Fruit fly (Drosophila melanogaster): Measurements from ENCODE around the gene CG42846.

dm6 chr3L:273291-273690 is 41.9 kb upstream of the CG42846 start, which contains the start of gene CG32845:
- TF ChIP-seq insv (optimal IDR thresholded peaks at IDR 0.05): no peak
- TF ChIP-seq psq (optimal IDR thresholded peaks at IDR 0.05): no peak
- no peak for TF ChIP-seq ttk (optimal IDR thresholded peaks at IDR 0.05)

Measured in Kc167 (cell line).